Fruit fly (Drosophila melanogaster) whole organism, embryonic: ENCODE measurements around the gene CG4942.

Source experiments
- CG10267 ChIP-seq: fragments of 200-800 bp; sonication (Bioruptor generic); optimal IDR thresholded peaks from 2 replicates; lab custom pipeline; 2018; ENCODE audit warnings: missing biosample characterization, mild to moderate bottlenecking, missing genetic modification characterization, moderate library complexity
- CG10431 ChIP-seq: fragments of 200-800 bp; sonication (Bioruptor generic); optimal IDR thresholded peaks from 3 replicates; lab custom pipeline; 2018; ENCODE audit warnings: missing biosample characterization, mild to moderate bottlenecking, missing genetic modification characterization
- CG10462 ChIP-seq: fragments of 200-800 bp; sonication (Bioruptor generic); optimal IDR thresholded peaks from 2 replicates; lab custom pipeline; 2016; ENCODE audit warnings: missing biosample characterization, missing genetic modification characterization
- CG12659 ChIP-seq: fragments of 200-800 bp; sonication (Bioruptor generic); optimal IDR thresholded peaks from 3 replicates; lab custom pipeline; 2017; ENCODE audit warnings: mild to moderate bottlenecking, missing biosample characterization, missing genetic modification reagents, missing genetic modification characterization
- CG12744 ChIP-seq: fragments of 200-800 bp; sonication (Bioruptor generic); optimal IDR thresholded peaks from 2 replicates; lab custom pipeline; 2016; ENCODE audit warnings: missing biosample characterization, missing genetic modification characterization
- CG13894 ChIP-seq: fragments of 200-800 bp; sonication (Bioruptor generic); optimal IDR thresholded peaks from 3 replicates; lab custom pipeline; 2018; ENCODE audit warnings: missing biosample characterization, mild to moderate bottlenecking, missing genetic modification characterization, moderate library complexity
- CG14014 ChIP-seq: fragments of 200-800 bp; sonication (Bioruptor generic); IDR thresholded peaks from 2 replicates; pipeline ENCODE4 v1.3.6; 2022; ENCODE audit warnings: missing biosample characterization, missing genetic modification characterization
- CG17328 ChIP-seq: fragments of 200-800 bp; sonication (Bioruptor generic); IDR thresholded peaks from 2 replicates; pipeline ENCODE4 v1.3.6; 2022; ENCODE audit warnings: missing biosample characterization, missing genetic modification characterization
- CG18011 ChIP-seq: fragments of 200-800 bp; sonication (Bioruptor generic); optimal IDR thresholded peaks from 2 replicates; lab custom pipeline; 2017; ENCODE audit warnings: missing biosample characterization, missing genetic modification characterization, mild to moderate bottlenecking, moderate library complexity, missing genotype
- CG18262 ChIP-seq: fragments of 200-800 bp; optimal IDR thresholded peaks from 3 replicates; lab custom pipeline; 2019; ENCODE audit warnings: missing biosample characterization, mild to moderate bottlenecking, missing genetic modification characterization, moderate library complexity
- CG2202 ChIP-seq: fragments of 200-800 bp; sonication (Bioruptor generic); optimal IDR thresholded peaks from 2 replicates; lab custom pipeline; 2018; ENCODE audit warnings: missing biosample characterization, mild to moderate bottlenecking, missing genetic modification characterization
- CG2889 ChIP-seq: fragments of 200-800 bp; sonication (Bioruptor generic); IDR thresholded peaks from 3 replicates; pipeline ENCODE4 v1.3.6; 2022; ENCODE audit warnings: missing biosample characterization, missing genetic modification characterization
- CG31365 ChIP-seq: fragments of 200-800 bp; sonication (Bioruptor generic); optimal IDR thresholded peaks from 2 replicates; lab custom pipeline; 2018; ENCODE audit warnings: missing biosample characterization, mild to moderate bottlenecking, missing genetic modification characterization
- CG3407 ChIP-seq: fragments of 200-800 bp; sonication (Bioruptor generic); optimal IDR thresholded peaks from 2 replicates; lab custom pipeline; 2018; ENCODE audit warnings: missing biosample characterization, mild to moderate bottlenecking, missing genetic modification characterization
- CG4730 ChIP-seq: fragments of 200-800 bp; sonication (Bioruptor generic); IDR thresholded peaks from 2 replicates; pipeline ENCODE4 v1.3.6; 2022; ENCODE audit warnings: missing biosample characterization, missing genetic modification characterization
- CG6791 ChIP-seq: fragments of 200-800 bp; sonication (Bioruptor generic); IDR thresholded peaks from 3 replicates; pipeline ENCODE4 v1.3.6; 2022; ENCODE audit warnings: missing biosample characterization, missing genetic modification characterization; ENCODE audit not compliant: partially characterized antibody
- CG8765 ChIP-seq: fragments of 200-800 bp; sonication (Bioruptor generic); IDR thresholded peaks from 2 replicates; pipeline ENCODE4 v1.3.6; 2022; ENCODE audit warnings: missing biosample characterization, missing genetic modification characterization
- Doc3 ChIP-seq: fragments of 200-800 bp; sonication (Bioruptor generic); IDR thresholded peaks from 3 replicates; pipeline ENCODE4 v1.3.6; 2022; ENCODE audit warnings: missing biosample characterization, missing genetic modification characterization; ENCODE audit not compliant: partially characterized antibody
- Ets97D ChIP-seq: fragments of 200-800 bp; sonication (Bioruptor generic); optimal IDR thresholded peaks from 3 replicates; lab custom pipeline; 2016; ENCODE audit warnings: missing biosample characterization, missing genetic modification characterization
- Fer1 ChIP-seq: fragments of 200-800 bp; sonication (Bioruptor generic); optimal IDR thresholded peaks from 2 replicates; lab custom pipeline; 2017; ENCODE audit warnings: missing biosample characterization, mild to moderate bottlenecking, missing genetic modification characterization
- Fer2 ChIP-seq: fragments of 200-800 bp; sonication (Bioruptor generic); optimal IDR thresholded peaks from 2 replicates; lab custom pipeline; 2018; ENCODE audit warnings: missing biosample characterization, mild to moderate bottlenecking, missing genetic modification characterization, moderate library complexity
- H2.0 ChIP-seq: fragments of 200-800 bp; sonication (Bioruptor generic); IDR thresholded peaks from 2 replicates; pipeline ENCODE4 v1.3.6; 2022; ENCODE audit warnings: missing biosample characterization, missing genetic modification characterization
- HLH3B ChIP-seq: fragments of 200-800 bp; sonication (Bioruptor generic); IDR thresholded peaks from 2 replicates; pipeline ENCODE4 v1.3.6; 2022; ENCODE audit warnings: missing biosample characterization, missing genetic modification characterization
- Mad ChIP-seq: fragments of 200-800 bp; sonication (Bioruptor generic); optimal IDR thresholded peaks from 2 replicates; lab custom pipeline; 2016; ENCODE audit warnings: missing biosample characterization, missing genetic modification characterization
- Mrtf ChIP-seq: fragments of 200-800 bp; sonication (Bioruptor generic); IDR thresholded peaks from 3 replicates; pipeline ENCODE4 v1.3.6; 2022; ENCODE audit warnings: missing biosample characterization, missing genetic modification characterization
- Myb ChIP-seq: fragments of 200-800 bp; sonication (Bioruptor generic); optimal IDR thresholded peaks from 2 replicates; lab custom pipeline; 2016; ENCODE audit warnings: missing biosample characterization, missing genetic modification characterization
- NFAT ChIP-seq: fragments of 200-800 bp; sonication (Bioruptor generic); IDR thresholded peaks from 2 replicates; pipeline ENCODE4 v1.3.6; 2022; ENCODE audit warnings: missing biosample characterization, missing genetic modification characterization
- Six4 ChIP-seq: fragments of 200-800 bp; sonication (Bioruptor generic); optimal IDR thresholded peaks from 2 replicates; lab custom pipeline; 2016; ENCODE audit warnings: missing biosample characterization, missing genetic modification characterization
- Xbp1 ChIP-seq: fragments of 200-800 bp; sonication (Bioruptor generic); optimal IDR thresholded peaks from 3 replicates; lab custom pipeline; 2016; ENCODE audit warnings: missing biosample characterization, mild to moderate bottlenecking, missing genetic modification characterization
- ac ChIP-seq: fragments of 200-800 bp; sonication (Bioruptor generic); optimal IDR thresholded peaks from 3 replicates; lab custom pipeline; 2017; ENCODE audit warnings: missing biosample characterization, mild to moderate bottlenecking, missing genetic modification characterization
- amos ChIP-seq: fragments of 200-800 bp; sonication (Bioruptor generic); IDR thresholded peaks from 2 replicates; pipeline ENCODE4 v1.3.6; 2022; ENCODE audit warnings: missing biosample characterization, missing genetic modification characterization; ENCODE audit not compliant: partially characterized antibody
- ase ChIP-seq: fragments of 200-800 bp; sonication (Bioruptor generic); IDR thresholded peaks from 3 replicates; pipeline ENCODE4 v1.3.6; 2022; ENCODE audit warnings: missing biosample characterization, missing genetic modification characterization
- bbx ChIP-seq: fragments of 200-800 bp; sonication (Bioruptor generic); IDR thresholded peaks from 2 replicates; pipeline ENCODE4 v1.3.6; 2022; ENCODE audit warnings: missing biosample characterization, missing genetic modification characterization; ENCODE audit not compliant: partially characterized antibody
- caup ChIP-seq: fragments of 200-800 bp; sonication (Bioruptor generic); optimal IDR thresholded peaks from 3 replicates; lab custom pipeline; 2017; ENCODE audit warnings: missing biosample characterization, mild to moderate bottlenecking, missing genetic modification characterization, moderate library complexity; ENCODE audit not compliant: severe bottlenecking
- da ChIP-seq: fragments of 200-800 bp; sonication (Bioruptor generic); optimal IDR thresholded peaks from 2 replicates; lab custom pipeline; 2016; ENCODE audit warnings: missing biosample characterization, missing genetic modification characterization
- dpn ChIP-seq, 2 experiments: fragments of 200-800 bp; sonication (Bioruptor generic); optimal IDR thresholded peaks; 3 replicates each; lab custom pipeline; 2016; ENCODE audit warnings: missing biosample characterization in 2 of 2, missing genetic modification characterization in 2 of 2
- dysf ChIP-seq: fragments of 200-800 bp; sonication (Bioruptor generic); IDR thresholded peaks from 3 replicates; pipeline ENCODE4 v1.3.6; 2022; ENCODE audit warnings: missing biosample characterization, missing genetic modification characterization
- en ChIP-seq: fragments of 200-800 bp; sonication (Bioruptor generic); optimal IDR thresholded peaks from 2 replicates; lab custom pipeline; 2016; ENCODE audit warnings: missing biosample characterization, missing genetic modification characterization
- ewg ChIP-seq: fragments of 200-800 bp; sonication (Bioruptor generic); optimal IDR thresholded peaks from 3 replicates; lab custom pipeline; 2017; ENCODE audit warnings: mild to moderate bottlenecking, missing biosample characterization, missing genetic modification reagents, missing genetic modification characterization
- fd102C ChIP-seq: fragments of 200-800 bp; sonication (Bioruptor generic); optimal IDR thresholded peaks from 2 replicates; lab custom pipeline; 2018; ENCODE audit warnings: missing biosample characterization, mild to moderate bottlenecking, missing genetic modification characterization, moderate library complexity
- gcm ChIP-seq: fragments of 200-800 bp; sonication (Bioruptor generic); optimal IDR thresholded peaks from 2 replicates; lab custom pipeline; 2019; ENCODE audit warnings: missing biosample characterization, mild to moderate bottlenecking, missing genetic modification characterization, moderate library complexity
- gcm2 ChIP-seq: fragments of 200-800 bp; sonication (Bioruptor generic); optimal IDR thresholded peaks from 2 replicates; lab custom pipeline; 2016; ENCODE audit warnings: missing biosample characterization, missing genetic modification characterization
- gfzf ChIP-seq: fragments of 200-800 bp; sonication (Bioruptor generic); optimal IDR thresholded peaks from 2 replicates; lab custom pipeline; 2016; ENCODE audit warnings: missing biosample characterization, mild to moderate bottlenecking, missing genetic modification characterization, moderate library complexity
- gt ChIP-seq: fragments of 200-800 bp; sonication (Bioruptor generic); IDR thresholded peaks from 2 replicates; pipeline ENCODE4 v1.3.6; 2022; ENCODE audit warnings: missing biosample characterization, missing genetic modification characterization
- jing ChIP-seq: fragments of 200-800 bp; sonication (Bioruptor generic); optimal IDR thresholded peaks from 2 replicates; lab custom pipeline; 2018; ENCODE audit warnings: missing biosample characterization, mild to moderate bottlenecking, missing genetic modification characterization
- ken ChIP-seq: fragments of 200-800 bp; sonication (Bioruptor generic); IDR thresholded peaks from 3 replicates; pipeline ENCODE4 v1.3.6; 2022; ENCODE audit warnings: missing biosample characterization, missing genetic modification characterization
- oc ChIP-seq: fragments of 200-800 bp; sonication (Bioruptor generic); optimal IDR thresholded peaks from 2 replicates; lab custom pipeline; 2018; ENCODE audit warnings: missing biosample characterization, mild to moderate bottlenecking, missing genetic modification characterization, moderate library complexity
- unc-4 ChIP-seq: fragments of 200-800 bp; sonication (Bioruptor generic); IDR thresholded peaks from 2 replicates; pipeline ENCODE4 v1.3.6; 2022; ENCODE audit warnings: missing biosample characterization, missing genetic modification characterization; ENCODE audit not compliant: partially characterized antibody
- vnd ChIP-seq: fragments of 200-800 bp; sonication (Bioruptor generic); IDR thresholded peaks from 3 replicates; pipeline ENCODE4 v1.3.6; 2022; ENCODE audit warnings: missing biosample characterization, missing genetic modification characterization; ENCODE audit not compliant: partially characterized antibody
- yki ChIP-seq: fragments of >200 bp; optimal IDR thresholded peaks from 3 replicates; lab custom pipeline; 2018
- zf30C ChIP-seq: fragments of 200-800 bp; sonication (Bioruptor generic); optimal IDR thresholded peaks from 3 replicates; lab custom pipeline; 2018; ENCODE audit warnings: missing biosample characterization, mild to moderate bottlenecking, missing genetic modification characterization

Gene CG4942

dm6 chr3L:9047062-9047461, 25.8 kb upstream of the CG4942 start, which contains the start of gene Argk2 (continued):
- no peak for TF ChIP-seq ac (GFP tag; lab: Kevin White, UChicago)
- no peak for TF ChIP-seq gcm (GFP tag; lab: Kevin White, UChicago)
- TF ChIP-seq CG6791 (GFP tag; lab: Robert Waterston, UW) = no peak
- TF ChIP-seq oc (tag; lab: Kevin White, UChicago) = no peak
- no peak for TF ChIP-seq CG12744 (GFP tag; lab: Kevin White, UChicago)
- TF ChIP-seq da (GFP tag; lab: Kevin White, UChicago) = no peak
- TF ChIP-seq bbx (GFP tag; lab: Robert Waterston, UW) = 0 out of 2 replicates have a peak, but pooled peaks have one; percentile 10
- no peak for TF ChIP-seq CG13894 (tag; lab: Kevin White, UChicago)
- no peak for TF ChIP-seq caup (GFP tag; lab: Kevin White, UChicago)
- peak; percentile 3; the same call in 1 of the 3 replicates for TF ChIP-seq ken (GFP tag; lab: Robert Waterston, UW)
- TF ChIP-seq vnd (GFP tag; lab: Robert Waterston, UW) = no peak
- TF ChIP-seq H2.0 = no peak
- no peak for TF ChIP-seq gt
- peak; percentile 2 for TF ChIP-seq CG12659
- TF ChIP-seq ewg = no peak
- TF ChIP-seq fd102C (GFP tag; lab: Kevin White, UChicago) = no peak
- TF ChIP-seq CG18011 = no peak
- no peak for TF ChIP-seq Xbp1 (GFP tag; lab: Kevin White, UChicago)
- no peak for TF ChIP-seq gcm2 (GFP tag; lab: Kevin White, UChicago)
- no peak for TF ChIP-seq Mad (GFP tag; lab: Kevin White, UChicago)
- no peak for TF ChIP-seq Mrtf (GFP tag; lab: Robert Waterston, UW)
- TF ChIP-seq CG14014 = 0 out of 2 replicates have a peak, but pooled peaks have one; percentile 16
- TF ChIP-seq unc-4 (GFP tag; lab: Robert Waterston, UW) = no peak
- TF ChIP-seq CG8765 (GFP tag; lab: Robert Waterston, UW) = no peak
- TF ChIP-seq Fer2 (tag; lab: Kevin White, UChicago) = no peak
- no peak for TF ChIP-seq CG10267 (tag; lab: Kevin White, UChicago)
- TF ChIP-seq Fer1 (GFP tag; lab: Kevin White, UChicago) = no peak
- TF ChIP-seq HLH3B (GFP tag; lab: Robert Waterston, UW) = no peak
- TF ChIP-seq ase (GFP tag; lab: Robert Waterston, UW) = no peak
- TF ChIP-seq CG18262 (tag; lab: Kevin White, UChicago) = peak; percentile 8
- no peak for TF ChIP-seq CG31365
- peak; percentile 69 for TF ChIP-seq Myb (GFP tag; lab: Kevin White, UChicago)
- TF ChIP-seq CG10462 (GFP tag; lab: Kevin White, UChicago) = no peak
- no peak for TF ChIP-seq CG4730 (GFP tag; lab: Robert Waterston, UW)
- TF ChIP-seq gfzf (GFP tag; lab: Kevin White, UChicago) = peak; percentile 64
- TF ChIP-seq yki (lab: Kevin White, UChicago) = peak; percentile 12
- no peak for TF ChIP-seq Six4
- TF ChIP-seq Ets97D = no peak
- TF ChIP-seq jing (GFP tag; lab: Kevin White, UChicago) = no peak
- no peak for TF ChIP-seq CG2202
- TF ChIP-seq dpn (GFP tag; optimal IDR thresholded peaks at IDR 0.05; lab: Kevin White, UChicago) = no peak
- TF ChIP-seq CG10431 = no peak
- no peak for TF ChIP-seq zf30C (GFP tag; lab: Kevin White, UChicago)
- TF ChIP-seq Doc3 (GFP tag; lab: Robert Waterston, UW) = no peak
- no peak for TF ChIP-seq CG17328 (GFP tag; lab: Robert Waterston, UW)
- no peak for TF ChIP-seq en
- no peak for TF ChIP-seq dysf (GFP tag; lab: Robert Waterston, UW)
- no peak for TF ChIP-seq CG3407 (GFP tag; lab: Kevin White, UChicago)
- no peak for TF ChIP-seq NFAT (GFP tag; lab: Robert Waterston, UW)
- peak; percentile 45; the same call in 1 of the 2 replicates for TF ChIP-seq amos
- no peak for TF ChIP-seq CG2889 (GFP tag; lab: Robert Waterston, UW)
